Fruit fly (Drosophila melanogaster) whole organism, pupa: ENCODE data around the gene Gr97a.

Experiments used
- CG10348 ChIP-seq: fragments of 200-800 bp; sonication (Bioruptor generic); IDR thresholded peaks from 2 replicates; pipeline ENCODE4 v1.3.6; 2022; ENCODE audit warnings: missing biosample characterization, missing genetic modification characterization
- CG14655 ChIP-seq: fragments of 200-800 bp; sonication (Bioruptor generic); optimal IDR thresholded peaks from 3 replicates; lab custom pipeline; 2017; ENCODE audit warnings: mild to moderate bottlenecking, missing biosample characterization, missing genetic modification reagents, missing genetic modification characterization
- CG17806 ChIP-seq: fragments of 200-800 bp; sonication (Bioruptor generic); optimal IDR thresholded peaks from 2 replicates; lab custom pipeline; 2018; ENCODE audit warnings: missing biosample characterization, mild to moderate bottlenecking, missing genetic modification characterization, moderate library complexity
- CG4496 ChIP-seq: fragments of 200-800 bp; sonication (Bioruptor generic); IDR thresholded peaks from 3 replicates; pipeline ENCODE4 v1.3.6; 2022; ENCODE audit warnings: missing biosample characterization, missing genetic modification characterization
- CG8159 ChIP-seq: fragments of 200-800 bp; sonication (Bioruptor generic); optimal IDR thresholded peaks from 3 replicates; lab custom pipeline; 2018; ENCODE audit warnings: missing biosample characterization, mild to moderate bottlenecking, missing genetic modification characterization, moderate library complexity
- CG9948 ChIP-seq: fragments of 200-800 bp; sonication (Bioruptor generic); optimal IDR thresholded peaks from 2 replicates; lab custom pipeline; 2018; ENCODE audit warnings: missing biosample characterization, mild to moderate bottlenecking, missing genetic modification characterization, moderate library complexity
- EcR ChIP-seq: fragments of 200-800 bp; sonication (Bioruptor generic); optimal IDR thresholded peaks from 3 replicates; lab custom pipeline; 2019; ENCODE audit warnings: missing biosample characterization, missing genetic modification characterization, mild to moderate bottlenecking, moderate library complexity, missing genetic modification reagents
- Snoo ChIP-seq: fragments of 200-800 bp; sonication (Bioruptor generic); optimal IDR thresholded peaks from 3 replicates; lab custom pipeline; 2017; ENCODE audit warnings: missing biosample characterization, mild to moderate bottlenecking, missing genetic modification characterization, inconsistent platforms
- fd96Ca ChIP-seq: fragments of 200-800 bp; sonication (Bioruptor generic); IDR thresholded peaks from 3 replicates; pipeline ENCODE4 v1.3.6; 2022; ENCODE audit warnings: missing biosample characterization, missing genetic modification characterization

DNA sequence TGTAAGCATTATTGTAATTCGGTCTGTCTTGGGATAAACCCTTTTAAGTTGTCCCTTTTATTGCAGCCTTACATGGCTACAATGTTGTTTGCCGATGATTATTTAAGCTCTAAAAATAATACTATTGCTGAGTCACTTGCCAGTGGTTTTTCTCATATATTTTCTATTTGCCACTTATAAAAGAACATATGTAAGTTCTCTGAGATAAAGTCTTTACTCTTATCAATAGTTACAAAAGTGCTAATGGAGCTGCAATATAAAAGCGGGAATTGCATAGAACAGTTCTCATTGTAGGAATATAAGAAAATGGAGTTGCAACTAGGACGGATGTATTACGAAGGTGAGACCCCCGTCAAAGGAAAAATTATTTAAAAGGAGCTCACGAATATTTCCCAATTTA, 33.2 kb upstream of the Gr97a start, which contains the start of gene CG31077:
- TF ChIP-seq CG8159 (no peak), fd96Ca (GFP tag; lab: Robert Waterston, UW) (no peak), EcR (no peak), CG9948 (tag; lab: Kevin White, UChicago) (no peak), Snoo (tag; lab: Kevin White, UChicago) (no peak), CG4496 (GFP tag; lab: Robert Waterston, UW) (no peak), CG17806 (tag; lab: Kevin White, UChicago) (no peak), CG10348 (GFP tag; lab: Robert Waterston, UW) (no peak), CG14655 (no peak)
